Fruit fly (Drosophila melanogaster) whole organism, wandering third instar larva: ENCODE measurements around the gene CG9689.

Experiments
- Abd-B ChIP-seq: fragments of >200 bp; optimal IDR thresholded peaks from 2 replicates; lab custom pipeline; 2017; ENCODE audit warnings: missing biosample characterization, missing genetic modification characterization
- CG32264 ChIP-seq: fragments of 200-800 bp; sonication (Bioruptor generic); optimal IDR thresholded peaks from 2 replicates; lab custom pipeline; 2016; ENCODE audit warnings: missing biosample characterization, missing genetic modification characterization
- CG9705 ChIP-seq: fragments of 200-800 bp; sonication (Bioruptor generic); optimal IDR thresholded peaks from 2 replicates; lab custom pipeline; 2018; ENCODE audit warnings: missing biosample characterization, mild to moderate bottlenecking, missing genetic modification characterization
- CrebA ChIP-seq: fragments of 200-800 bp; sonication (Bioruptor generic); optimal IDR thresholded peaks from 2 replicates; lab custom pipeline; 2016; ENCODE audit warnings: missing biosample characterization, mild to moderate bottlenecking, missing genetic modification characterization, borderline replicate concordance
- Dfd ChIP-seq: fragments of >200 bp; optimal IDR thresholded peaks from 2 replicates; lab custom pipeline; 2017; ENCODE audit warnings: missing biosample characterization, missing genetic modification characterization
- Dif ChIP-seq: fragments of 200-275, 200-300 bp; sonication (Bioruptor generic); optimal IDR thresholded peaks from 2 replicates; lab custom pipeline; 2018; ENCODE audit warnings: missing biosample characterization, missing genetic modification characterization; ENCODE audit not compliant: partially characterized antibody
- GATAd ChIP-seq: sonication (Bioruptor generic); optimal IDR thresholded peaks from 2 replicates; lab custom pipeline; 2016; ENCODE audit warnings: missing biosample characterization, missing genetic modification characterization
- HLH106 ChIP-seq: fragments of 200-800 bp; optimal IDR thresholded peaks from 3 replicates; lab custom pipeline; 2019; ENCODE audit warnings: missing biosample characterization, mild to moderate bottlenecking, missing genetic modification characterization, moderate library complexity
- Hnf4 ChIP-seq: fragments of 200-800 bp; sonication (Bioruptor generic); optimal IDR thresholded peaks from 2 replicates; lab custom pipeline; 2016; ENCODE audit warnings: missing biosample characterization, mild to moderate bottlenecking, missing genetic modification characterization
- Hr78 ChIP-seq: fragments of >200 bp; optimal IDR thresholded peaks from 2 replicates; lab custom pipeline; 2017; ENCODE audit warnings: missing biosample characterization, missing genetic modification characterization
- Hr83 ChIP-seq: fragments of 200-300 bp; sonication (Bioruptor generic); optimal IDR thresholded peaks from 2 replicates; lab custom pipeline; 2016; ENCODE audit warnings: missing biosample characterization, mild to moderate bottlenecking, missing genetic modification characterization, moderate library complexity; ENCODE audit not compliant: poor library complexity, severe bottlenecking
- Jra ChIP-seq: sonication (Bioruptor generic); optimal IDR thresholded peaks from 2 replicates; lab custom pipeline; 2016; ENCODE audit warnings: missing biosample characterization, missing genetic modification characterization
- Mio ChIP-seq: sonication (Bioruptor generic); optimal IDR thresholded peaks from 2 replicates; lab custom pipeline; 2016; ENCODE audit warnings: missing biosample characterization, missing genetic modification characterization
- Myc ChIP-seq: fragments of >200 bp; optimal IDR thresholded peaks from 2 replicates; lab custom pipeline; 2017
- N ChIP-seq: fragments of >200 bp; optimal IDR thresholded peaks from 2 replicates; lab custom pipeline; 2018; ENCODE audit warnings: missing biosample characterization, missing external identifiers, missing genetic modification characterization
- OdsH ChIP-seq: fragments of 200-800 bp; sonication (Bioruptor generic); optimal IDR thresholded peaks from 2 replicates; lab custom pipeline; 2016; ENCODE audit warnings: missing biosample characterization, mild to moderate bottlenecking, missing genetic modification characterization
- Rel ChIP-seq, 2 experiments: fragments of 200-800 bp; sonication (Bioruptor generic) in 1 of 2; optimal IDR thresholded peaks; 2 replicates in 1 of 2; 3 replicates in 1 of 2; lab custom pipeline; 2016 to 2019; ENCODE audit warnings: mild to moderate bottlenecking in 2 of 2, missing biosample characterization in 2 of 2, missing genetic modification characterization in 2 of 2, moderate library complexity in 1 of 2
- Sp1 ChIP-seq: fragments of 200-800 bp; sonication (Bioruptor generic); optimal IDR thresholded peaks from 3 replicates; lab custom pipeline; 2019; ENCODE audit warnings: missing biosample characterization, mild to moderate bottlenecking, missing genetic modification characterization, moderate library complexity
- Vsx2 ChIP-seq: fragments of 200-300, 225-300 bp; sonication (Bioruptor generic); optimal IDR thresholded peaks from 2 replicates; lab custom pipeline; 2018; ENCODE audit warnings: missing biosample characterization, missing genetic modification characterization; ENCODE audit not compliant: partially characterized antibody
- br ChIP-seq: fragments of 200-800 bp; sonication (Bioruptor generic); optimal IDR thresholded peaks from 2 replicates; lab custom pipeline; 2016; ENCODE audit warnings: missing biosample characterization, missing genetic modification characterization
- brk ChIP-seq: fragments of 200-800 bp; sonication (Bioruptor generic); optimal IDR thresholded peaks from 2 replicates; lab custom pipeline; 2016; ENCODE audit warnings: missing biosample characterization, mild to moderate bottlenecking, missing genetic modification characterization
- dl ChIP-seq, 2 experiments: fragments of 175-275, 200-275 bp in 1 of 2; fragments of 200-275 bp in 1 of 2; sonication (Bioruptor generic); optimal IDR thresholded peaks; lab custom pipeline; 2018; ENCODE audit warnings: mild to moderate bottlenecking in 2 of 2, missing biosample characterization in 2 of 2, missing genetic modification characterization in 2 of 2, moderate library complexity in 2 of 2; ENCODE audit not compliant: partially characterized antibody in 2 of 2, insufficient read depth in 1 of 2
- dmrt93B ChIP-seq: fragments of 200-800 bp; sonication (Bioruptor generic); optimal IDR thresholded peaks from 2 replicates; lab custom pipeline; 2018; ENCODE audit warnings: missing biosample characterization, mild to moderate bottlenecking, missing genetic modification characterization
- dsf ChIP-seq: sonication (Bioruptor generic); optimal IDR thresholded peaks from 2 replicates; lab custom pipeline; 2016; ENCODE audit warnings: missing biosample characterization, missing genetic modification characterization, borderline replicate concordance
- ey ChIP-seq: fragments of 200-800 bp; sonication (Bioruptor generic); optimal IDR thresholded peaks from 2 replicates; lab custom pipeline; 2016; ENCODE audit warnings: missing biosample characterization, missing genetic modification characterization
- foxo ChIP-seq, 2 experiments: fragments of 200-800 bp; sonication (Bioruptor generic); optimal IDR thresholded peaks; 2 replicates in 1 of 2; 3 replicates in 1 of 2; lab custom pipeline; 2016 to 2017; ENCODE audit warnings: missing biosample characterization in 2 of 2, missing genetic modification characterization in 2 of 2
- fru ChIP-seq: fragments of 200-800 bp; sonication (Bioruptor generic); optimal IDR thresholded peaks from 3 replicates; lab custom pipeline; 2016; ENCODE audit warnings: missing biosample characterization, mild to moderate bottlenecking, missing genetic modification characterization
- h ChIP-seq: fragments of 200-800 bp; sonication (Bioruptor generic); optimal IDR thresholded peaks from 3 replicates; lab custom pipeline; 2016; ENCODE audit warnings: missing biosample characterization, mild to moderate bottlenecking, missing genetic modification characterization
- jim ChIP-seq: fragments of 175-275, 200-325 bp; sonication (Bioruptor generic); optimal IDR thresholded peaks from 2 replicates; lab custom pipeline; 2016; ENCODE audit warnings: missing biosample characterization, mild to moderate bottlenecking, missing genetic modification characterization
- lola ChIP-seq: fragments of >200 bp; optimal IDR thresholded peaks from 2 replicates; lab custom pipeline; 2017; ENCODE audit warnings: missing biosample characterization, missing genetic modification characterization
- pan ChIP-seq: fragments of >200 bp; optimal IDR thresholded peaks from 2 replicates; lab custom pipeline; 2017
- psq ChIP-seq: fragments of 200-800 bp; sonication (Bioruptor generic); optimal IDR thresholded peaks from 3 replicates; lab custom pipeline; 2017; ENCODE audit warnings: missing biosample characterization, mild to moderate bottlenecking, missing genetic modification characterization, moderate library complexity
- rgr ChIP-seq: fragments of 200-800 bp; sonication (Bioruptor generic); optimal IDR thresholded peaks from 3 replicates; lab custom pipeline; 2016; ENCODE audit warnings: missing biosample characterization, mild to moderate bottlenecking, missing genetic modification characterization
- sage ChIP-seq: fragments of 200-800 bp; sonication (Bioruptor generic); optimal IDR thresholded peaks from 2 replicates; lab custom pipeline; 2016; ENCODE audit warnings: missing biosample characterization, mild to moderate bottlenecking, missing genetic modification characterization
- sv ChIP-seq: fragments of 200-800 bp; sonication (Bioruptor generic); optimal IDR thresholded peaks from 3 replicates; lab custom pipeline; 2016; ENCODE audit warnings: missing biosample characterization, missing genetic modification characterization
- tai ChIP-seq: sonication (Bioruptor generic); optimal IDR thresholded peaks from 2 replicates; lab custom pipeline; 2016; ENCODE audit warnings: missing biosample characterization, missing genetic modification characterization
- usp ChIP-seq: fragments of >200 bp; optimal IDR thresholded peaks from 2 replicates; lab custom pipeline; 2017; ENCODE audit warnings: missing biosample characterization, missing genetic modification characterization
- woc ChIP-seq: sonication (Bioruptor generic); optimal IDR thresholded peaks from 2 replicates; lab custom pipeline; 2016; ENCODE audit warnings: missing biosample characterization, mild to moderate bottlenecking, missing genetic modification characterization

The CG9689 gene

DNA sequence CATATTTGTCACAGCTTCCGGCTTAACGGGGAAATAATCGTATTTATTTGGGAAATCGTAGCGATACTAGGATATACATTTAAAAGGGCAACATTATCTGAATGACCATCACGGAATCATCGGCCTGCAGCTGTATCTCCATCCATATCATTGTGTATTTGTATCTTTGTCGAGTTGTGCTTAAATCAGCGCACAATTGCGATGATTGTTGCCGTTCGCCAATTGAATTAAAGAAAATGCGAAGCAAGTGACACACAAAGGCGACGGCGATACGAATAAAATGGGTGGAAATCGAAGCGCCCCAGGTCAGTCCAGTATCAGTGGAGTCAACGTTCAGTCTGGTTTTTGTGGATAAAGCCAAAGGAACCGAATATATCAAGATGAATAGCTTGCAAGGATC, 2.2 kb upstream of the CG9689 start, which contains the start of gene CG9686:
Gene CG9686 (plus strand): TSS at position 301 of the 400 bp plus-strand sequence.
- TF ChIP-seq Jra (GFP tag; lab: Kevin White, UChicago) (no peak), fru (GFP tag; lab: Kevin White, UChicago) (no peak), Vsx2 (GFP tag; lab: Kevin White, UChicago) (no peak), Hr83 (GFP tag; lab: Kevin White, UChicago) (no peak), pan (no peak), br (no peak), Hr78 (no peak), dmrt93B (no peak), jim (GFP tag; lab: Kevin White, UChicago) (no peak)

- TF ChIP-seq br (no peak), sv (GFP tag; lab: Kevin White, UChicago) (no peak), ey (GFP tag; lab: Kevin White, UChicago) (no peak), Hr83 (GFP tag; lab: Kevin White, UChicago) (no peak), CG32264 (no peak), dsf (GFP tag; lab: Kevin White, UChicago) (no peak), Abd-B (no peak), Rel (GFP tag; optimal IDR thresholded peaks at IDR 0.05; lab: Kevin White, UChicago) (no peak), Rel (tag; optimal IDR thresholded peaks at IDR 0.05; lab: Kevin White, UChicago) (no peak), dmrt93B (no peak), fru (GFP tag; lab: Kevin White, UChicago) (no peak), Dfd (GFP tag; lab: Kevin White, UChicago) (no peak), rgr (no peak), usp (no peak), Dif (GFP tag; lab: Kevin White, UChicago) (no peak), HLH106 (tag; lab: Kevin White, UChicago) (no peak), woc (GFP tag; lab: Kevin White, UChicago) (no peak), lola (GFP tag; lab: Kevin White, UChicago) (no peak), Myc (lab: Kevin White, UChicago) (no peak)
These were observed 1.1 kb downstream of the CG9689 start for dm6 chrX:9882900-9883299.

- TF ChIP-seq Hnf4 (GFP tag; lab: Kevin White, UChicago) (peak; percentile 8), Hr78 (no peak), brk (GFP tag; lab: Kevin White, UChicago) (no peak), foxo (GFP tag; optimal IDR thresholded peaks at IDR 0.05; lab: Kevin White, UChicago) (no peak), Sp1 (GFP tag; lab: Kevin White, UChicago) (peak; percentile 40), Abd-B (no peak), psq (GFP tag; lab: Kevin White, UChicago) (no peak), rgr (peak; percentile 1), N (GFP tag; lab: Kevin White, UChicago) (no peak), dsf (GFP tag; lab: Kevin White, UChicago) (no peak), sage (no peak), Dif (GFP tag; lab: Kevin White, UChicago) (no peak), Vsx2 (GFP tag; lab: Kevin White, UChicago) (peak; percentile 58), fru (GFP tag; lab: Kevin White, UChicago) (no peak), h (GFP tag; lab: Kevin White, UChicago) (no peak), dl (GFP tag; optimal IDR thresholded peaks at IDR 0.05; lab: Kevin White, UChicago; ENCODE audit: insufficient read depth in 1 of 2, partially characterized antibody in 2 of 2) (no peak), usp (no peak), sv (GFP tag; lab: Kevin White, UChicago) (no peak), br (no peak), OdsH (GFP tag; lab: Kevin White, UChicago) (peak; percentile 17), Myc (lab: Kevin White, UChicago) (no peak), CG32264 (no peak), GATAd (GFP tag; lab: Kevin White, UChicago) (no peak), CrebA (GFP tag; lab: Kevin White, UChicago) (no peak), jim (GFP tag; lab: Kevin White, UChicago) (no peak), Mio (no peak), tai (GFP tag; lab: Kevin White, UChicago) (no peak), woc (GFP tag; lab: Kevin White, UChicago) (no peak), Hr83 (GFP tag; lab: Kevin White, UChicago) (no peak), lola (GFP tag; lab: Kevin White, UChicago) (no peak), ey (GFP tag; lab: Kevin White, UChicago) (no peak), Rel (GFP tag; optimal IDR thresholded peaks at IDR 0.05; lab: Kevin White, UChicago) (no peak), Rel (tag; optimal IDR thresholded peaks at IDR 0.05; lab: Kevin White, UChicago) (no peak), CG9705 (no peak), Dfd (GFP tag; lab: Kevin White, UChicago) (no peak), pan (no peak), Jra (GFP tag; lab: Kevin White, UChicago) (no peak), dmrt93B (no peak), HLH106 (tag; lab: Kevin White, UChicago) (peak; percentile 1)
These were observed 2.5 kb downstream of the CG9689 start, which contains the start of gene CG9691 for dm6 chrX:9884221-9884620. Gene CG9691 (plus strand): TSS chrX:9884442.
